Fruit fly (Drosophila melanogaster): ENCODE results near the gene hoip.

Gene hoip

dm6 chr2L:9660516-9660920 is 39.1 kb upstream of the hoip start (continued):
- TF ChIP-seq Hmx (GFP tag; optimal IDR thresholded peaks at IDR 0.05): no peak
- peak; percentile 49; the same call in 1 of the 2 replicates for TF ChIP-seq Taf1 (GFP tag; IDR thresholded peaks at IDR 0.05)
- peak in 1 of 2 experiments; percentile 5 for TF ChIP-seq crp (GFP tag; optimal IDR thresholded peaks at IDR 0.05)
- TF ChIP-seq CG2889 (GFP tag; IDR thresholded peaks at IDR 0.05): peak; percentile 60; the same call in 2 of the 3 replicates
- peak; percentile 2 for TF ChIP-seq pb (GFP tag; optimal IDR thresholded peaks at IDR 0.05)
- TF ChIP-seq nerfin-2 (GFP tag; IDR thresholded peaks at IDR 0.05; ENCODE audit: partially characterized antibody): no peak
- TF ChIP-seq Elba2 (GFP tag; optimal IDR thresholded peaks at IDR 0.05): no peak
- TF ChIP-seq unc-4 (GFP tag; IDR thresholded peaks at IDR 0.05; ENCODE audit: partially characterized antibody): no peak
- no peak for TF ChIP-seq h (optimal IDR thresholded peaks at IDR 0.05)
- peak; percentile 84 for TF ChIP-seq gem (tag; optimal IDR thresholded peaks at IDR 0.05)
- TF ChIP-seq CG31224 (GFP tag; IDR thresholded peaks at IDR 0.05): peak; percentile 71
- TF ChIP-seq maf-S (GFP tag; optimal IDR thresholded peaks at IDR 0.05): peak; percentile 26
- peak; percentile 50; the same call in 1 of the 2 replicates for TF ChIP-seq CG32767 (GFP tag; IDR thresholded peaks at IDR 0.05)
- TF ChIP-seq CG7372 (GFP tag; IDR thresholded peaks at IDR 0.05): peak; percentile 80
- peak; percentile 30 for TF ChIP-seq jumu (GFP tag; optimal IDR thresholded peaks at IDR 0.05)
- no peak for TF ChIP-seq Spps (tag; optimal IDR thresholded peaks at IDR 0.05)
- TF ChIP-seq CG10654 (GFP tag; optimal IDR thresholded peaks at IDR 0.05): peak; percentile 32
- TF ChIP-seq E2f2 (GFP tag; IDR thresholded peaks at IDR 0.05): peak; percentile 45; the same call in 1 of the 2 replicates
- no peak for TF ChIP-seq gcm (GFP tag; optimal IDR thresholded peaks at IDR 0.05)
- peak; percentile 30; the same call in 1 of the 3 replicates for TF ChIP-seq CG7357 (GFP tag; IDR thresholded peaks at IDR 0.05)
- TF ChIP-seq CG34422 (GFP tag; IDR thresholded peaks at IDR 0.05): peak; percentile 63; the same call in 2 of the 3 replicates
- peak; percentile 62 for TF ChIP-seq Dip3 (GFP tag; optimal IDR thresholded peaks at IDR 0.05)
- TF ChIP-seq tll (GFP tag; optimal IDR thresholded peaks at IDR 0.05): no peak
- peak; percentile 44 for TF ChIP-seq wor (GFP tag; IDR thresholded peaks at IDR 0.05)
- peak; percentile 51; the same call in 2 of the 3 replicates for TF ChIP-seq CG11093 (GFP tag; IDR thresholded peaks at IDR 0.05)
- no peak for TF ChIP-seq nom (GFP tag; optimal IDR thresholded peaks at IDR 0.05)
- TF ChIP-seq grn (GFP tag; optimal IDR thresholded peaks at IDR 0.05): no peak
- TF ChIP-seq pan (optimal IDR thresholded peaks at IDR 0.05): no peak
- peak in 1 of 2 experiments; percentile 65 for TF ChIP-seq pan (GFP tag; optimal IDR thresholded peaks at IDR 0.05 in 1 of 2, IDR thresholded peaks at IDR 0.05 in 1 of 2)
- TF ChIP-seq CG31365 (tag; optimal IDR thresholded peaks at IDR 0.05): peak; percentile 26
- no peak for TF ChIP-seq CG4282 (GFP tag; optimal IDR thresholded peaks at IDR 0.05)
- TF ChIP-seq HmgZ (tag; optimal IDR thresholded peaks at IDR 0.05): peak; percentile 58
- TF ChIP-seq Lim3 (GFP tag; IDR thresholded peaks at IDR 0.05): no peak
- no peak for TF ChIP-seq CG6175 (GFP tag; IDR thresholded peaks at IDR 0.05)
- peak; percentile 23 for TF ChIP-seq Usf (GFP tag; optimal IDR thresholded peaks at IDR 0.05)
- peak; percentile 64 for TF ChIP-seq CG18011 (GFP tag; optimal IDR thresholded peaks at IDR 0.05)
- peak; percentile 54 for TF ChIP-seq CG12071 (GFP tag; optimal IDR thresholded peaks at IDR 0.05)
- TF ChIP-seq CG30020 (tag; optimal IDR thresholded peaks at IDR 0.05): no peak

dm6 chr2L:9662977-9663376 is 36.6 kb upstream of the hoip start:
- peak; percentile 8 for TF ChIP-seq cwo (GFP tag; optimal IDR thresholded peaks at IDR 0.05)
- no peak for TF ChIP-seq slou (GFP tag; optimal IDR thresholded peaks at IDR 0.05)
- peak; percentile 60 for TF ChIP-seq CG18599 (GFP tag; optimal IDR thresholded peaks at IDR 0.05)
- TF ChIP-seq CG43689 (GFP tag; IDR thresholded peaks at IDR 0.05): no peak
- TF ChIP-seq CG11504 (tag; optimal IDR thresholded peaks at IDR 0.05): peak; percentile 16
- no peak for TF ChIP-seq oc (tag; optimal IDR thresholded peaks at IDR 0.05)
- TF ChIP-seq Med (GFP tag): peak; percentile 34
- no peak for TF ChIP-seq CG13296 (GFP tag; optimal IDR thresholded peaks at IDR 0.05)
- no peak for TF ChIP-seq Nf-YB (GFP tag; optimal IDR thresholded peaks at IDR 0.05)
- TF ChIP-seq CG9932 (GFP tag; IDR thresholded peaks at IDR 0.05): peak; percentile 43; the same call in 1 of the 2 replicates
- TF ChIP-seq lab (GFP tag; optimal IDR thresholded peaks at IDR 0.05): peak; percentile 52
- TF ChIP-seq CG2678 (tag; optimal IDR thresholded peaks at IDR 0.05): peak; percentile 7
- 0 out of 3 replicates have a peak, but pooled peaks have one; percentile 11 for TF ChIP-seq row (GFP tag; IDR thresholded peaks at IDR 0.05)
- TF ChIP-seq Six4 (GFP tag; optimal IDR thresholded peaks at IDR 0.05): no peak
- peak; percentile 5 for TF ChIP-seq CG7556 (GFP tag; optimal IDR thresholded peaks at IDR 0.05)

All from whole organism, embryonic.